Worm (Caenorhabditis elegans) whole organism, L4 larva: ENCODE measurements around the gene hsp-75.

Experiments
- F10B5.3 ChIP-seq: sonication (generic microtip); optimal IDR thresholded peaks from 2 replicates; lab custom pipeline; 2016; ENCODE audit warnings: mild to moderate bottlenecking, missing genetic modification characterization, missing compliant biosample characterization
- F37D6.2 ChIP-seq: sonication (generic microtip); optimal IDR thresholded peaks from 2 replicates; lab custom pipeline; 2016; ENCODE audit warnings: mild to moderate bottlenecking, missing genetic modification characterization, missing compliant biosample characterization
- Y48G9A.11 ChIP-seq: fragments of 200-800 bp; sonication (Bioruptor generic); IDR thresholded peaks from 2 replicates; pipeline ENCODE4 v1.3.6; 2022; ENCODE audit warnings: missing genetic modification reagents, missing genetic modification characterization, missing compliant biosample characterization
- egl-27 ChIP-seq: sonication (generic microtip); optimal IDR thresholded peaks from 3 replicates; lab custom pipeline; 2017; ENCODE audit warnings: missing biosample characterization, missing genetic modification reagents, missing genetic modification characterization
- gei-8 ChIP-seq: fragments of 200-800 bp; sonication (Bioruptor generic); optimal IDR thresholded peaks from 2 replicates; lab custom pipeline; 2018; ENCODE audit warnings: mild to moderate bottlenecking, missing genetic modification characterization, missing compliant biosample characterization
- lin-38 ChIP-seq: fragments of 200-800 bp; sonication (Bioruptor generic); IDR thresholded peaks from 2 replicates; pipeline ENCODE4 v1.3.6; 2022; ENCODE audit warnings: missing genetic modification reagents, missing genetic modification characterization, missing compliant biosample characterization
- lin-39 ChIP-seq: fragments of 150-350 bp; optimal IDR thresholded peaks from 2 replicates; lab custom pipeline; 2014; ENCODE audit warnings: missing biosample characterization, missing genetic modification reagents, missing genetic modification characterization
- lsy-2 ChIP-seq, 2 experiments: fragments of 150-350 bp in 1 of 2; sonication (generic microtip) in 1 of 2; optimal IDR thresholded peaks; 2 replicates each; lab custom pipeline; 2014 to 2017; ENCODE audit warnings: missing biosample characterization in 2 of 2, missing genetic modification characterization in 2 of 2
- madf-9 ChIP-seq: fragments of 200-800 bp; sonication (Bioruptor generic); conservative IDR thresholded peaks from 2 replicates; pipeline ENCODE4 v1.3.6; 2022; ENCODE audit warnings: missing genetic modification reagents, missing genetic modification characterization, missing compliant biosample characterization
- nhr-237 ChIP-seq: sonication (generic microtip); optimal IDR thresholded peaks from 2 replicates; lab custom pipeline; 2017; ENCODE audit warnings: missing biosample characterization, missing genetic modification characterization
- nhr-42 ChIP-seq: fragments of 200-800 bp; sonication (Bioruptor generic); IDR thresholded peaks from 2 replicates; pipeline ENCODE4 v1.3.6; 2022; ENCODE audit warnings: missing genetic modification characterization, missing compliant biosample characterization
- nhr-76 ChIP-seq: fragments of 150-350 bp; optimal IDR thresholded peaks from 2 replicates; lab custom pipeline; 2014; ENCODE audit warnings: missing biosample characterization, missing genetic modification characterization

DNA sequence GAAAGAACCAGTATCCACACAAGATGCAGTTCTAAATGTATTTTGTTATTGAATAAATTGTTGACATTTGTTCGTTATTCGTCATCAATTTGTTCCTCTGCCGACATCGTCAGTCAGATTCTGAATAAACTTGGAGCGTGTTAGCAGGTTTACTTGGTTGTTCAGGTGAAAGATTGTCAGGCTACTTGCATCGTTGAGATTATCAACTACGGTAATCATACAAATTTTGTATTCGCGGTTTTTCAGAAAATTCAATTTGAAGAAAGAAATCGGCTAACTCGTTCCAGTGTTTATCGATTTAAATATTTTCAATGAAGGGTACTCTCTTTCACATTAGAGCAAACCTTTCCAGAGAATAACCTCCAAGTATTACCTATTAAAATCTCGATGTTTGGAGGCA is 16.8 kb downstream of the hsp-75 start, which contains the start of gene R151.2:
- TF ChIP-seq egl-27, result no peak
- TF ChIP-seq lsy-2 (tag; optimal IDR thresholded peaks at IDR 0.05; lab: Kevin White, UChicago), result no peak
- peak; percentile 38; the same call in 1 of the 2 replicates for TF ChIP-seq Y48G9A.11
- no peak for TF ChIP-seq lin-39 (tag; lab: Kevin White, UChicago)
- peak; percentile 29 for TF ChIP-seq lin-38 (GFP tag; lab: Robert Waterston, UW)
- no peak for TF ChIP-seq madf-9
- no peak for TF ChIP-seq nhr-42 (GFP tag; lab: Robert Waterston, UW)
- no peak for TF ChIP-seq nhr-76
- TF ChIP-seq nhr-237 (tag; lab: Kevin White, UChicago), result no peak
- TF ChIP-seq F37D6.2 (tag; lab: Kevin White, UChicago), result no peak
- no peak for TF ChIP-seq F10B5.3 (tag; lab: Kevin White, UChicago)
- TF ChIP-seq gei-8 (GFP tag; lab: Kevin White, UChicago), result no peak
